Worm (Caenorhabditis elegans): ENCODE data around the gene lips-6.

Gene lips-6

DNA sequence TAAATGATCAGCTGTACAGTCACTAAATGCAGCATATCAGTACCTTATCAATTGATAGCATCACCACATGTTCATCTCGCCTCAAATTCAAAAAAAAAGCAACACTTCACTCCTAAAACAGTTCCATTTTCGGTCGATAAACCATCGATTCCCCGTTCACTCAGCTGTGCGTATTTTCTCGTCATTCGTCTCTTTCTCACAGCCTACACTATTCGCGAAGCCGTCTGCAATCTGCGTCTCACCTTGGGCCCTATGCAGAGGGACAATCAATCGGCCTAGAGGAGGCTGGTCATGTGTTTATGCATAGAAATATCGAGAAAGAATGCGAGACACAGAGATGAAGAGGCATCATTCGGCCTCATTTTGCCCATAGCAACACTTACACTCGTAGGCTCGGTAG lies 16.9 kb upstream of the lips-6 start (continued):
- peak; percentile 11 for TF ChIP-seq elt-1 (tag; optimal IDR thresholded peaks at IDR 0.05; ENCODE audit: borderline replicate concordance, insufficient read depth)
- peak; percentile 90 for TF ChIP-seq pha-4 (tag; optimal IDR thresholded peaks at IDR 0.05)

DNA sequence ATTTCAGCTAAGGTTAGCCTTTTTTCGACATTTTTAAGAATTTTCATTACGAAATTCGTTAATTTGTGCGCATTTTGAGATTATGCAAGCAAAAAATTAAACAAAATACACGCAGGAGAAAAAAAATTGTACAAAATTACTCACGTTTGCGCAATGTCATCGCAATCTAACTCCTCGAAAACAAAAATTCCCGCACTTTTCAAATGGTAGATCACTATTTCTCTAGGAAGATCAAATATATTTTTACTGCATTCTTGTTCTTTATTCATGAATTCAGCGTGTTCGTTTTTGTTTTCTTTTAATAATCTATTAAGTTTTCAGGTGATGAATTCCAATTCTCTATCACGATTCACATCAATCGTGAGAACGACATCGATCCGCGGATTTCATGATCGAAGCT lies 15.5 kb upstream of the lips-6 start, which contains the start of the genes T12G3.6 and mrpl-51:
T12G3.6 (minus strand) TSS at position 269 of the 400 bp plus-strand sequence.
mrpl-51 (plus strand) TSS at position 322 of the 400 bp plus-strand sequence.
- TF ChIP-seq nhr-2 (tag; optimal IDR thresholded peaks at IDR 0.05), result no peak

DNA sequence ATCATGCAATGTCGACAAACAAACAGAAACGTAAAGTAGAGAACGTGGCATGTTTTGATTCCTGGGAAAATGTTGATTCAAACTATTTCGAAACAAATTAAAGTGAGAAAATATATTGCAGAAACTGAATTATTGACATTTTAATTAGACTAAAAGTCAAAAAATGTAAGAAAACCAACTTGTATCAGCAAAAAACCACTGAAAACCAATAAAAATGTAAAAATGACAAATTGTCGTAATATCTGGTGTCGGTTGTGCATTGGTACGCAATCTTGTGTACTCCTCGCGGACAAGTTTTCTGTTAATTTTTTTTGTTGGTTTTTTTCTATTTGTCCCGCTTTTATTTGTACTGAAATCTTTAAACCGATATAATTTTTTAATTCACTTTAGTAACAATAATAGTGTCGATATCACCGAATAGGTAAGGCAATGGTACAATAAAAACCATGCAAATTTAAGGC lies 14.3 kb upstream of the lips-6 start, which contains the start of gene T12G3.11:
T12G3.11 (minus strand) TSS at position 51 of the 461 bp plus-strand sequence.
- TF ChIP-seq lsy-2 (tag; optimal IDR thresholded peaks at IDR 0.05) (peak; percentile 52), ztf-11 (tag; optimal IDR thresholded peaks at IDR 0.05) (no peak), ces-1 (GFP tag; optimal IDR thresholded peaks at IDR 0.05) (peak; percentile 14)

DNA sequence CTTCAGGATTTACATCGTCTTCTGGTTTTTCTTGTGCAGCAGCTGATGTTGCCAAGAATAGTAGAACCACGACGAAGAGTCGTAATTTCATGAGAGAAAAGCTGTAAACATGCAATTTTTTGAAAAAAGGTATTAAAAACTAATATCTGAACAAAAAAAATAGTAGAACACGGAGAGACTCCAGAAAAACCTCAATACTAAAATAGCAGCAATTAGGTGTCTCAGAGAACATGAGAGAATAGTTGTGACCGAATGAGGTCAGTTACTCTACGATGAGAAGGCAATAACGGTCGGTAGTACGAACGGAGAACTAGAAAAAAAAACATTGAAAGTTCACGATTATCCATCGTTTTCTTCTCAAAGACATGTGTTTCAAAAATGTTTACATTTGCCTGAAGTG lies 13.6 kb upstream of the lips-6 start, which contains the start of gene tgn-38:
tgn-38 (minus strand) TSS at position 101 of the 400 bp plus-strand sequence.
- TF ChIP-seq drap-1 (GFP tag; optimal IDR thresholded peaks at IDR 0.05), result no peak
- TF ChIP-seq mep-1 (tag; optimal IDR thresholded peaks at IDR 0.05), result no peak
- no peak for TF ChIP-seq nhr-28 (tag; optimal IDR thresholded peaks at IDR 0.05)
- TF ChIP-seq cnd-1 (tag; optimal IDR thresholded peaks at IDR 0.05), result no peak
- no peak for TF ChIP-seq nhr-2 (tag; optimal IDR thresholded peaks at IDR 0.05)
- TF ChIP-seq bed-3 (GFP tag; optimal IDR thresholded peaks at IDR 0.05), result no peak
- TF ChIP-seq ceh-39 (tag; optimal IDR thresholded peaks at IDR 0.05), result no peak
- no peak for TF ChIP-seq ceh-83 (GFP tag; optimal IDR thresholded peaks at IDR 0.05)
- no peak for TF ChIP-seq M03D4.4 (tag; optimal IDR thresholded peaks at IDR 0.05)
- TF ChIP-seq nhr-12 (tag; optimal IDR thresholded peaks at IDR 0.05), result no peak
- TF ChIP-seq pha-4 (tag; optimal IDR thresholded peaks at IDR 0.05), result no peak
- TF ChIP-seq elt-3 (tag; optimal IDR thresholded peaks at IDR 0.05), result no peak
- TF ChIP-seq flh-1 (GFP tag; optimal IDR thresholded peaks at IDR 0.05), result no peak
- no peak for TF ChIP-seq ham-2 (GFP tag; optimal IDR thresholded peaks at IDR 0.05)
- TF ChIP-seq ztf-11 (tag; optimal IDR thresholded peaks at IDR 0.05), result no peak
- TF ChIP-seq nhr-237 (tag; optimal IDR thresholded peaks at IDR 0.05), result no peak
- TF ChIP-seq nhr-76 (tag; optimal IDR thresholded peaks at IDR 0.05), result no peak
- TF ChIP-seq unc-39 (tag; optimal IDR thresholded peaks at IDR 0.05), result no peak

DNA sequence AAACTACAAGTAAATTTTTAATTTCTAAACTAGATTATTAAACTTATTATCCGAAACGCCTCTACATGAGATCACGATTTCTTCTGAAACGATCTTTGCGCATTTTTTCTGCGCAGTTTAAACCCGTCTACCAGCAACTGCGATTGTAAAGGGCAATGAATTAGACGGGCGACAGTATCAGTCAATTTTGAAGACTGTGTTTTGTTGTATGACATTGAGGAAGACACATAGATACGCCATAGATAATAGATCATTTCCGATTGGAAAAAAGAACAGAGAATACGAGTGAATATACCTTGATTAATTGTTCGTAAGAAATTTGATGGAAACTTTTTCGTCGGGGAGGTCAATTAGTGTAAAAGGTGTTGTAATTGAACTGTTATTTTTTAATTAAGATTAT lies 5.9 kb upstream of the lips-6 start:
- TF ChIP-seq hlh-1 (tag; optimal IDR thresholded peaks at IDR 0.05) (no peak), ham-2 (GFP tag; optimal IDR thresholded peaks at IDR 0.05) (no peak), snpc-4 (tag; optimal IDR thresholded peaks at IDR 0.05) (no peak), elt-1 (tag; optimal IDR thresholded peaks at IDR 0.05; ENCODE audit: borderline replicate concordance, insufficient read depth) (peak; percentile 20), nhr-12 (tag; optimal IDR thresholded peaks at IDR 0.05) (no peak), ceh-83 (GFP tag; optimal IDR thresholded peaks at IDR 0.05) (no peak), zip-8 (tag; optimal IDR thresholded peaks at IDR 0.05) (no peak), nhr-237 (tag; optimal IDR thresholded peaks at IDR 0.05) (no peak)

DNA sequence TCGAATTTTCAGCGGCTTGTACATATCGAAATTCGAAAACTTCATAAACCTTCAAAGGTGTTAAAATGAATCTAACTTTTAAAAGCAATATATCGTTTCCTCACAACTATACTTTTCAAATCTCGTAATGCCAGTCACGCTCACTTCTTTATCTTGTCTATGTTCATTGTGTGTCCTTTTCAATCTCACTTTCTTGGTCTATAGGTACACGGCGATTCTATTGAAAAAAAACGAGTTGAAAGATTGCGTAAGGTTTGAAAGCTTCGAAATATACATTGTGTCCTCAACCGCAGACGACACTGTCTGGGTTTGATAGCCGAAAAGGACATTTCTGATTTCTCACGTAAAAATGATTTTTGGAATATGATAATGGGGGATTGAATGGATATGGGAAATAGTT lies 3.4 kb upstream of the lips-6 start:
- no peak for TF ChIP-seq mab-5 (tag; optimal IDR thresholded peaks at IDR 0.05)
- TF ChIP-seq unc-120 (tag; optimal IDR thresholded peaks at IDR 0.05; ENCODE audit: poor library complexity, severe bottlenecking), result no peak
- no peak for TF ChIP-seq cnd-1 (tag; optimal IDR thresholded peaks at IDR 0.05)
- TF ChIP-seq drap-1 (GFP tag; optimal IDR thresholded peaks at IDR 0.05), result no peak
- no peak for TF ChIP-seq M03D4.4 (tag; optimal IDR thresholded peaks at IDR 0.05)
- TF ChIP-seq hlh-1 (tag; optimal IDR thresholded peaks at IDR 0.05), result no peak
- no peak for TF ChIP-seq blmp-1 (tag; optimal IDR thresholded peaks at IDR 0.05)
- no peak for TF ChIP-seq zip-8 (tag; optimal IDR thresholded peaks at IDR 0.05)
- TF ChIP-seq sptf-1 (tag; optimal IDR thresholded peaks at IDR 0.05), result no peak
- no peak for TF ChIP-seq lin-32 (GFP tag; optimal IDR thresholded peaks at IDR 0.05)
- TF ChIP-seq lin-13 (tag; optimal IDR thresholded peaks at IDR 0.05), result no peak
